Fruit fly (Drosophila melanogaster): ENCODE data around the gene hemo.

Gene hemo

dm6 chr3R:18573699-18574259, 8.8 kb upstream of the hemo start (continued):
- TF ChIP-seq bbx (GFP tag; IDR thresholded peaks at IDR 0.05; ENCODE audit: partially characterized antibody) (no peak), bab2 (GFP tag; optimal IDR thresholded peaks at IDR 0.05) (peak; percentile 90), CG8089 (GFP tag; optimal IDR thresholded peaks at IDR 0.05) (peak; percentile 91), bcd (GFP tag; optimal IDR thresholded peaks at IDR 0.05) (peak; percentile 92), vvl (GFP tag; IDR thresholded peaks at IDR 0.05) (peak; percentile 90), tio (GFP tag; optimal IDR thresholded peaks at IDR 0.05) (peak; percentile 97), CG4424 (GFP tag; optimal IDR thresholded peaks at IDR 0.05) (peak; percentile 94), sd (tag; optimal IDR thresholded peaks at IDR 0.05) (peak; percentile 93), Oli (tag; optimal IDR thresholded peaks at IDR 0.05) (peak; percentile 97), CG16779 (GFP tag; IDR thresholded peaks at IDR 0.05) (peak; percentile 53; the same call in 1 of the 2 replicates), Gsc (GFP tag; IDR thresholded peaks at IDR 0.05) (peak; percentile 65), tna (GFP tag; IDR thresholded peaks at IDR 0.05; ENCODE audit: partially characterized antibody) (no peak), CG2116 (GFP tag; optimal IDR thresholded peaks at IDR 0.05) (peak; percentile 81), Hand (GFP tag; optimal IDR thresholded peaks at IDR 0.05) (peak; percentile 90), CG6813 (GFP tag; optimal IDR thresholded peaks at IDR 0.05) (peak; percentile 89), her (GFP tag; optimal IDR thresholded peaks at IDR 0.05) (peak; percentile 73), Asciz (GFP tag; optimal IDR thresholded peaks at IDR 0.05) (peak; percentile 93), CG10462 (GFP tag; optimal IDR thresholded peaks at IDR 0.05) (peak; percentile 93), sima (GFP tag; optimal IDR thresholded peaks at IDR 0.05) (peak; percentile 67), da (GFP tag; optimal IDR thresholded peaks at IDR 0.05) (peak; percentile 79), CG12769 (tag; optimal IDR thresholded peaks at IDR 0.05) (peak; percentile 95), CG30431 (GFP tag; optimal IDR thresholded peaks at IDR 0.05) (peak; percentile 89), CG15479 (GFP tag; optimal IDR thresholded peaks at IDR 0.05) (peak; percentile 44), Hr39 (optimal IDR thresholded peaks at IDR 0.05) (no peak), kni (GFP tag; optimal IDR thresholded peaks at IDR 0.05) (peak; percentile 72), CG3281 (GFP tag; optimal IDR thresholded peaks at IDR 0.05) (peak; percentile 95), nerfin-1 (tag; optimal IDR thresholded peaks at IDR 0.05) (peak; percentile 85), CG10321 (GFP tag; IDR thresholded peaks at IDR 0.05) (peak; percentile 64), ham (GFP tag; IDR thresholded peaks at IDR 0.05) (0 out of 2 replicates have a peak, but pooled peaks have one; percentile 22), CG10979 (tag; optimal IDR thresholded peaks at IDR 0.05) (peak; percentile 94), CG11695 (GFP tag; IDR thresholded peaks at IDR 0.05) (peak; percentile 95), wdn (GFP tag; IDR thresholded peaks at IDR 0.05) (peak; percentile 78), bigmax (GFP tag; optimal IDR thresholded peaks at IDR 0.05) (peak; percentile 20), so (GFP tag; IDR thresholded peaks at IDR 0.05) (peak; percentile 95), CG32772 (GFP tag; IDR thresholded peaks at IDR 0.05) (peak; percentile 85), Meics (GFP tag; optimal IDR thresholded peaks at IDR 0.05) (peak; percentile 94), CG18764 (GFP tag; optimal IDR thresholded peaks at IDR 0.05) (peak; percentile 86), trh (GFP tag; optimal IDR thresholded peaks at IDR 0.05) (peak; percentile 64), lov (optimal IDR thresholded peaks at IDR 0.05) (no peak), lov (GFP tag; IDR thresholded peaks at IDR 0.05) (peak; percentile 70; the same call in 1 of the 3 replicates), CG8944 (GFP tag; optimal IDR thresholded peaks at IDR 0.05) (peak; percentile 83), CG13624 (GFP tag; optimal IDR thresholded peaks at IDR 0.05) (peak; percentile 93), CG1832 (GFP tag; optimal IDR thresholded peaks at IDR 0.05) (no peak), fd96Cb (tag; optimal IDR thresholded peaks at IDR 0.05) (peak; percentile 94), D (optimal IDR thresholded peaks at IDR 0.05) (no peak), D (GFP tag; optimal IDR thresholded peaks at IDR 0.05) (peak; percentile 92), CG7745 (tag; optimal IDR thresholded peaks at IDR 0.05) (no peak), Med (GFP tag) (peak; percentile 97), yki (optimal IDR thresholded peaks at IDR 0.05) (peak; percentile 41), knrl (GFP tag; IDR thresholded peaks at IDR 0.05; ENCODE audit: partially characterized antibody) (no peak; the same call in 2 of the 3 replicates), Scr (GFP tag; IDR thresholded peaks at IDR 0.05; ENCODE audit: partially characterized antibody) (no peak; the same call in 1 of the 2 replicates)
